Worm (Caenorhabditis elegans) whole organism, L3 larva: ENCODE results near the gene fbxb-29.

Experiments
- ZK546.5 ChIP-seq: sonication (generic microtip); optimal IDR thresholded peaks from 2 replicates; lab custom pipeline; 2017; ENCODE audit warnings: missing biosample characterization, missing genetic modification characterization
- aly-2 ChIP-seq: fragments of 150-350 bp; optimal IDR thresholded peaks from 2 replicates; lab custom pipeline; 2014; ENCODE audit warnings: missing biosample characterization, missing genetic modification characterization
- egl-27 ChIP-seq: sonication (generic microtip); optimal IDR thresholded peaks from 4 replicates; lab custom pipeline; 2017; ENCODE audit warnings: missing biosample characterization, missing genetic modification reagents, missing genetic modification characterization
- fkh-2 ChIP-seq: fragments of 150-350 bp; optimal IDR thresholded peaks from 2 replicates; lab custom pipeline; 2014; ENCODE audit warnings: missing biosample characterization, missing genetic modification reagents, missing genetic modification characterization
- fos-1 ChIP-seq: fragments of 150-350 bp; optimal IDR thresholded peaks from 2 replicates; lab custom pipeline; 2014; ENCODE audit warnings: missing biosample characterization, missing genetic modification characterization
- jun-1 ChIP-seq: fragments of 150-350 bp; optimal IDR thresholded peaks from 2 replicates; lab custom pipeline; 2014; ENCODE audit warnings: missing biosample characterization, missing genetic modification reagents, missing genetic modification characterization
- nhr-11 ChIP-seq: fragments of 150-350 bp; optimal IDR thresholded peaks from 2 replicates; lab custom pipeline; 2014; ENCODE audit warnings: missing biosample characterization, missing genetic modification characterization
- nhr-28 ChIP-seq: fragments of 150-350 bp; optimal IDR thresholded peaks from 2 replicates; lab custom pipeline; 2014; ENCODE audit warnings: missing biosample characterization, missing genetic modification characterization
- nhr-77 ChIP-seq: fragments of 150-350 bp; optimal IDR thresholded peaks from 2 replicates; lab custom pipeline; 2014; ENCODE audit warnings: missing biosample characterization, missing genetic modification characterization
- pha-4 ChIP-seq: fragments of 150-350 bp; optimal IDR thresholded peaks from 2 replicates; lab custom pipeline; 2014; ENCODE audit warnings: missing biosample characterization, missing genetic modification reagents, missing genetic modification characterization
- sea-2 ChIP-seq: fragments of 150-350 bp; sonication (generic microtip); optimal IDR thresholded peaks from 4 replicates; lab custom pipeline; 2014; ENCODE audit warnings: missing biosample characterization, missing genetic modification reagents, missing genetic modification characterization
- snpc-4 ChIP-seq: fragments of 150-350 bp; optimal IDR thresholded peaks from 2 replicates; lab custom pipeline; 2014; ENCODE audit warnings: missing biosample characterization, missing genetic modification characterization
- unc-39 ChIP-seq: sonication (generic microtip); optimal IDR thresholded peaks from 4 replicates; lab custom pipeline; 2017; ENCODE audit warnings: missing biosample characterization, missing genetic modification characterization
- unc-62 ChIP-seq: fragments of 150-350 bp; sonication (generic microtip); optimal IDR thresholded peaks from 4 replicates; lab custom pipeline; 2014; ENCODE audit warnings: missing biosample characterization, missing genetic modification reagents, missing genetic modification characterization

DNA sequence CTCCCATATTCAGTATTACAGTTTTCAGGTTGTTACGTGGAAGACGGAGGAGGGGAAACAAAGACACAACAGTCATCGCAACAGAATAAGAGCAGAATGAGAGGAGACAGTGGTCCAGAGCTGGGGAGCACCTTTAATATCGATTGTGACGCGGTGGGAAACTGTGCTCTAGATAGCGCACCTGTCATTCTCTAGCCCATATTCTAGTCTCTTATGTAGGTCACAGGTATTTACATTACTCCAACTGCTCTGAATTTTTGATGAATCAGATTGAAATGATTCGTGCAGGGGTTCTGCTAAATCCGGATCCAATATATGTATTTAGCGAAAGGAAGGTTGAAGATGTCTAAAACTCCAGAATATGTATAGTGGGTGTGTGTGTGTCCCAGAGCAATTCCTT is 42.8 kb upstream of the fbxb-29 start, which contains the start of gene fbxb-41:
- TF ChIP-seq jun-1 (tag; lab: Kevin White, UChicago) = no peak
- TF ChIP-seq unc-62 (GFP tag; lab: Kevin White, UChicago) = no peak
- no peak for TF ChIP-seq fkh-2 (tag; lab: Kevin White, UChicago)
- TF ChIP-seq ZK546.5 (tag; lab: Kevin White, UChicago) = no peak
- TF ChIP-seq fos-1 (tag; lab: Kevin White, UChicago) = no peak
- TF ChIP-seq aly-2 (tag; lab: Kevin White, UChicago) = no peak
- no peak for TF ChIP-seq nhr-28 (tag; lab: Kevin White, UChicago)
- no peak for TF ChIP-seq egl-27 (tag; lab: Kevin White, UChicago)
- no peak for TF ChIP-seq pha-4
- TF ChIP-seq unc-39 (tag; lab: Kevin White, UChicago) = no peak
- TF ChIP-seq snpc-4 (tag; lab: Kevin White, UChicago) = no peak
- no peak for TF ChIP-seq nhr-11 (tag; lab: Kevin White, UChicago)
- TF ChIP-seq sea-2 = no peak
- no peak for TF ChIP-seq nhr-77 (tag; lab: Kevin White, UChicago)
